Fruit fly (Drosophila melanogaster): ENCODE data around the gene Phs.

Gene Phs

dm6 chr3L:15619626-15620247 lies at the start of gene Phs:
Gene Phs (plus strand): TSS chr3L:15619901.
- TF ChIP-seq CG8159 (tag; optimal IDR thresholded peaks at IDR 0.05) (peak; percentile 52), CG9948 (tag; optimal IDR thresholded peaks at IDR 0.05) (no peak), Snoo (tag; optimal IDR thresholded peaks at IDR 0.05) (peak; percentile 73), Pif1A (GFP tag; optimal IDR thresholded peaks at IDR 0.05) (no peak), CG8301 (tag; optimal IDR thresholded peaks at IDR 0.05) (no peak), Ets98B (GFP tag; IDR thresholded peaks at IDR 0.05) (peak; percentile 76), CG13204 (GFP tag; optimal IDR thresholded peaks at IDR 0.05) (peak; percentile 38), rn (GFP tag; IDR thresholded peaks at IDR 0.05) (no peak), CG34367 (tag; optimal IDR thresholded peaks at IDR 0.05) (peak; percentile 44), CG14655 (GFP tag; optimal IDR thresholded peaks at IDR 0.05) (no peak), CG4496 (GFP tag; IDR thresholded peaks at IDR 0.05) (peak; percentile 82), gl (tag; optimal IDR thresholded peaks at IDR 0.05) (peak; percentile 2), CG15710 (tag; optimal IDR thresholded peaks at IDR 0.05) (peak; percentile 46), D1 (tag; optimal IDR thresholded peaks at IDR 0.05) (peak; percentile 9), Pif1B (GFP tag; optimal IDR thresholded peaks at IDR 0.05) (peak; percentile 63), CG17806 (tag; optimal IDR thresholded peaks at IDR 0.05) (peak; percentile 27), EcR (GFP tag; optimal IDR thresholded peaks at IDR 0.05) (peak; percentile 64), CG32121 (GFP tag; IDR thresholded peaks at IDR 0.05) (peak; percentile 73), CG10348 (GFP tag; IDR thresholded peaks at IDR 0.05) (no peak), CG12605 (GFP tag; IDR thresholded peaks at IDR 0.05) (no peak), fd96Ca (GFP tag; IDR thresholded peaks at IDR 0.05) (peak; percentile 81)

dm6 chr3L:15570571-15570970 lies 49.1 kb upstream of the Phs start:
- TF ChIP-seq Pif1A (GFP tag; optimal IDR thresholded peaks at IDR 0.05): no peak
- no peak for TF ChIP-seq CG10348 (GFP tag; IDR thresholded peaks at IDR 0.05)
- no peak for TF ChIP-seq CG14655 (GFP tag; optimal IDR thresholded peaks at IDR 0.05)
- no peak for TF ChIP-seq CG8301 (tag; optimal IDR thresholded peaks at IDR 0.05)
- TF ChIP-seq Pif1B (GFP tag; optimal IDR thresholded peaks at IDR 0.05): no peak
- TF ChIP-seq CG13204 (GFP tag; optimal IDR thresholded peaks at IDR 0.05): no peak
- no peak for TF ChIP-seq CG32121 (GFP tag; IDR thresholded peaks at IDR 0.05)
- TF ChIP-seq CG9948 (tag; optimal IDR thresholded peaks at IDR 0.05): no peak
- no peak for TF ChIP-seq CG15710 (tag; optimal IDR thresholded peaks at IDR 0.05)
- no peak for TF ChIP-seq CG34367 (tag; optimal IDR thresholded peaks at IDR 0.05)
- no peak for TF ChIP-seq Snoo (tag; optimal IDR thresholded peaks at IDR 0.05)
- no peak for TF ChIP-seq EcR (GFP tag; optimal IDR thresholded peaks at IDR 0.05)
- TF ChIP-seq CG4496 (GFP tag; IDR thresholded peaks at IDR 0.05): no peak
- no peak for TF ChIP-seq rn (GFP tag; IDR thresholded peaks at IDR 0.05)
- TF ChIP-seq CG8159 (tag; optimal IDR thresholded peaks at IDR 0.05): no peak
- no peak for TF ChIP-seq CG12605 (GFP tag; IDR thresholded peaks at IDR 0.05)
- no peak for TF ChIP-seq D1 (tag; optimal IDR thresholded peaks at IDR 0.05)
- no peak for TF ChIP-seq fd96Ca (GFP tag; IDR thresholded peaks at IDR 0.05)
- no peak for TF ChIP-seq gl (tag; optimal IDR thresholded peaks at IDR 0.05)

dm6 chr3L:15576357-15576756 lies 43.3 kb upstream of the Phs start, which contains the start of gene Ufsp2:
Gene Ufsp2 (plus strand): TSS chr3L:15576570.
- TF ChIP-seq CG17806 (tag; optimal IDR thresholded peaks at IDR 0.05): no peak
- no peak for TF ChIP-seq Pif1B (GFP tag; optimal IDR thresholded peaks at IDR 0.05)
- no peak for TF ChIP-seq rn (GFP tag; IDR thresholded peaks at IDR 0.05)
- no peak for TF ChIP-seq CG14655 (GFP tag; optimal IDR thresholded peaks at IDR 0.05)
- no peak for TF ChIP-seq CG9948 (tag; optimal IDR thresholded peaks at IDR 0.05)
- no peak for TF ChIP-seq gl (tag; optimal IDR thresholded peaks at IDR 0.05)
- TF ChIP-seq Pif1A (GFP tag; optimal IDR thresholded peaks at IDR 0.05): no peak
- TF ChIP-seq CG4496 (GFP tag; IDR thresholded peaks at IDR 0.05): no peak
- no peak for TF ChIP-seq CG8159 (tag; optimal IDR thresholded peaks at IDR 0.05)
- no peak for TF ChIP-seq CG32121 (GFP tag; IDR thresholded peaks at IDR 0.05)

dm6 chr3L:15580487-15580886 lies 39.2 kb upstream of the Phs start, which contains the start of the genes mrn and CG12301:
Gene mrn (minus strand): TSS chr3L:15580537.
Gene CG12301 (plus strand): TSS chr3L:15580800.
- TF ChIP-seq CG4496 (GFP tag; IDR thresholded peaks at IDR 0.05) (peak; percentile 98), CG12605 (GFP tag; IDR thresholded peaks at IDR 0.05) (peak; percentile 91), CG34367 (tag; optimal IDR thresholded peaks at IDR 0.05) (peak; percentile 45), Pif1B (GFP tag; optimal IDR thresholded peaks at IDR 0.05) (no peak), CG8159 (tag; optimal IDR thresholded peaks at IDR 0.05) (no peak), fd96Ca (GFP tag; IDR thresholded peaks at IDR 0.05) (peak; percentile 89), CG9948 (tag; optimal IDR thresholded peaks at IDR 0.05) (peak; percentile 45), Ets98B (GFP tag; IDR thresholded peaks at IDR 0.05) (peak; percentile 97), Snoo (tag; optimal IDR thresholded peaks at IDR 0.05) (peak; percentile 67), CG8301 (tag; optimal IDR thresholded peaks at IDR 0.05) (no peak), EcR (GFP tag; optimal IDR thresholded peaks at IDR 0.05) (no peak), CG15710 (tag; optimal IDR thresholded peaks at IDR 0.05) (peak; percentile 70), gl (tag; optimal IDR thresholded peaks at IDR 0.05) (peak; percentile 2), CG13204 (GFP tag; optimal IDR thresholded peaks at IDR 0.05) (no peak), Pif1A (GFP tag; optimal IDR thresholded peaks at IDR 0.05) (no peak), CG10348 (GFP tag; IDR thresholded peaks at IDR 0.05) (no peak), D1 (tag; optimal IDR thresholded peaks at IDR 0.05) (no peak), CG17806 (tag; optimal IDR thresholded peaks at IDR 0.05) (peak; percentile 49), CG32121 (GFP tag; IDR thresholded peaks at IDR 0.05) (peak; percentile 79; the same call in 1 of the 2 replicates), rn (GFP tag; IDR thresholded peaks at IDR 0.05) (peak; percentile 93), CG14655 (GFP tag; optimal IDR thresholded peaks at IDR 0.05) (no peak)

dm6 chr3L:15583504-15583903 lies 36.2 kb upstream of the Phs start, which contains the start of gene AIMP2:
Gene AIMP2 (plus strand): TSS chr3L:15583638.
- TF ChIP-seq CG4496 (GFP tag; IDR thresholded peaks at IDR 0.05): no peak
- TF ChIP-seq CG34367 (tag; optimal IDR thresholded peaks at IDR 0.05): no peak
- no peak for TF ChIP-seq CG10348 (GFP tag; IDR thresholded peaks at IDR 0.05)
- TF ChIP-seq CG13204 (GFP tag; optimal IDR thresholded peaks at IDR 0.05): no peak
- no peak for TF ChIP-seq CG12605 (GFP tag; IDR thresholded peaks at IDR 0.05)
- no peak for TF ChIP-seq CG15710 (tag; optimal IDR thresholded peaks at IDR 0.05)
- TF ChIP-seq CG8301 (tag; optimal IDR thresholded peaks at IDR 0.05): no peak
- TF ChIP-seq CG8159 (tag; optimal IDR thresholded peaks at IDR 0.05): no peak
- TF ChIP-seq Snoo (tag; optimal IDR thresholded peaks at IDR 0.05): no peak
- TF ChIP-seq EcR (GFP tag; optimal IDR thresholded peaks at IDR 0.05): no peak
- TF ChIP-seq CG17806 (tag; optimal IDR thresholded peaks at IDR 0.05): no peak
- no peak for TF ChIP-seq CG32121 (GFP tag; IDR thresholded peaks at IDR 0.05)

Measured in whole organism, pupa.